Fruit fly (Drosophila melanogaster) whole organism, pupa: ENCODE measurements around the gene CG3597.

Experiments
- CG12605 ChIP-seq: fragments of 200-800 bp; sonication (Bioruptor generic); IDR thresholded peaks from 2 replicates; pipeline ENCODE4 v1.3.6; 2022; ENCODE audit warnings: missing biosample characterization, missing genetic modification characterization
- CG34367 ChIP-seq: fragments of 200-800 bp; sonication (Bioruptor generic); optimal IDR thresholded peaks from 2 replicates; lab custom pipeline; 2018; ENCODE audit warnings: missing biosample characterization, mild to moderate bottlenecking, missing genetic modification characterization
- CG4496 ChIP-seq: fragments of 200-800 bp; sonication (Bioruptor generic); IDR thresholded peaks from 3 replicates; pipeline ENCODE4 v1.3.6; 2022; ENCODE audit warnings: missing biosample characterization, missing genetic modification characterization
- CG8159 ChIP-seq: fragments of 200-800 bp; sonication (Bioruptor generic); optimal IDR thresholded peaks from 3 replicates; lab custom pipeline; 2018; ENCODE audit warnings: missing biosample characterization, mild to moderate bottlenecking, missing genetic modification characterization, moderate library complexity
- CG9948 ChIP-seq: fragments of 200-800 bp; sonication (Bioruptor generic); optimal IDR thresholded peaks from 2 replicates; lab custom pipeline; 2018; ENCODE audit warnings: missing biosample characterization, mild to moderate bottlenecking, missing genetic modification characterization, moderate library complexity
- D1 ChIP-seq: fragments of 200-800 bp; sonication (Bioruptor generic); optimal IDR thresholded peaks from 2 replicates; lab custom pipeline; 2018; ENCODE audit warnings: missing biosample characterization, mild to moderate bottlenecking, missing genetic modification characterization, moderate library complexity
- EcR ChIP-seq: fragments of 200-800 bp; sonication (Bioruptor generic); optimal IDR thresholded peaks from 3 replicates; lab custom pipeline; 2019; ENCODE audit warnings: missing biosample characterization, missing genetic modification characterization, mild to moderate bottlenecking, moderate library complexity, missing genetic modification reagents
- Snoo ChIP-seq: fragments of 200-800 bp; sonication (Bioruptor generic); optimal IDR thresholded peaks from 3 replicates; lab custom pipeline; 2017; ENCODE audit warnings: missing biosample characterization, mild to moderate bottlenecking, missing genetic modification characterization, inconsistent platforms
- rn ChIP-seq: fragments of 200-800 bp; sonication (Bioruptor generic); IDR thresholded peaks from 2 replicates; pipeline ENCODE4 v1.3.6; 2022; ENCODE audit warnings: missing biosample characterization, missing genetic modification characterization

dm6 chr2L:2415109-2415508 lies 43.8 kb upstream of the CG3597 start, which contains the start of gene CG18641:
- no peak for TF ChIP-seq CG4496 (GFP tag; lab: Robert Waterston, UW)
- TF ChIP-seq D1 (tag; lab: Kevin White, UChicago), result no peak
- TF ChIP-seq EcR (GFP tag; lab: Kevin White, UChicago), result no peak
- TF ChIP-seq CG8159 (tag; lab: Kevin White, UChicago), result no peak
- no peak for TF ChIP-seq CG34367 (tag; lab: Kevin White, UChicago)
- no peak for TF ChIP-seq Snoo (tag; lab: Kevin White, UChicago)
- no peak for TF ChIP-seq rn
- TF ChIP-seq CG9948 (tag; lab: Kevin White, UChicago), result no peak
- no peak for TF ChIP-seq CG12605
